Worm (Caenorhabditis elegans): ENCODE measurements around the gene wht-3.

ce11 chrIII:4175489-4175888, 24.1 kb upstream of the wht-3 start:
- TF ChIP-seq odd-2 (tag; optimal IDR thresholded peaks at IDR 0.05) (no peak), sox-4 (tag; optimal IDR thresholded peaks at IDR 0.05) (no peak), ceh-48 (tag; optimal IDR thresholded peaks at IDR 0.05) (no peak), sox-2 (GFP tag; IDR thresholded peaks at IDR 0.05) (no peak), ztf-16 (tag; optimal IDR thresholded peaks at IDR 0.05) (no peak), che-1 (tag; optimal IDR thresholded peaks at IDR 0.05) (no peak), rnt-1 (tag; optimal IDR thresholded peaks at IDR 0.05) (no peak), pqm-1 (tag; optimal IDR thresholded peaks at IDR 0.05) (no peak), hlh-6 (tag; optimal IDR thresholded peaks at IDR 0.05) (no peak), nhr-11 (tag; optimal IDR thresholded peaks at IDR 0.05) (no peak), tbx-7 (tag; optimal IDR thresholded peaks at IDR 0.05) (no peak), hlh-8 (tag; optimal IDR thresholded peaks at IDR 0.05) (no peak)
